Fruit fly (Drosophila melanogaster) whole organism, embryonic: ENCODE results near the gene Cpr76Bb.

Experiments
- CG10565 ChIP-seq: fragments of 200-800 bp; sonication (Bioruptor generic); optimal IDR thresholded peaks from 3 replicates; lab custom pipeline; 2016; ENCODE audit warnings: missing biosample characterization, mild to moderate bottlenecking, missing genetic modification characterization
- CG11456 ChIP-seq: fragments of 200-800 bp; sonication (Bioruptor generic); IDR thresholded peaks from 3 replicates; pipeline ENCODE4 v1.3.6; 2022; ENCODE audit warnings: missing biosample characterization, missing genetic modification characterization
- CG12155 ChIP-seq: fragments of 200-800 bp; sonication (Bioruptor generic); optimal IDR thresholded peaks from 3 replicates; lab custom pipeline; 2016; ENCODE audit warnings: missing biosample characterization, missing genetic modification characterization
- CG15696 ChIP-seq: fragments of 200-800 bp; sonication (Bioruptor generic); optimal IDR thresholded peaks from 2 replicates; lab custom pipeline; 2019; ENCODE audit warnings: missing biosample characterization, mild to moderate bottlenecking, missing genetic modification characterization, moderate library complexity
- CG17385 ChIP-seq: fragments of 200-800 bp; sonication (Bioruptor generic); optimal IDR thresholded peaks from 3 replicates; lab custom pipeline; 2018; ENCODE audit warnings: missing biosample characterization, mild to moderate bottlenecking, missing genetic modification characterization
- CG1832 ChIP-seq: fragments of 200-800 bp; sonication (Bioruptor generic); optimal IDR thresholded peaks from 2 replicates; lab custom pipeline; 2017; ENCODE audit warnings: missing biosample characterization, mild to moderate bottlenecking, missing genetic modification characterization, inconsistent platforms
- CG2120 ChIP-seq: fragments of 200-800 bp; sonication (Bioruptor generic); optimal IDR thresholded peaks from 3 replicates; lab custom pipeline; 2016; ENCODE audit warnings: missing biosample characterization, missing genetic modification characterization
- CG30020 ChIP-seq: fragments of 200-800 bp; optimal IDR thresholded peaks from 2 replicates; lab custom pipeline; 2019; ENCODE audit warnings: missing biosample characterization, mild to moderate bottlenecking, missing genetic modification characterization, moderate library complexity
- CG3838 ChIP-seq: fragments of 200-800 bp; sonication (Bioruptor generic); optimal IDR thresholded peaks from 3 replicates; lab custom pipeline; 2016; ENCODE audit warnings: missing biosample characterization, missing genetic modification characterization
- CG4730 ChIP-seq: fragments of 200-800 bp; sonication (Bioruptor generic); IDR thresholded peaks from 2 replicates; pipeline ENCODE4 v1.3.6; 2022; ENCODE audit warnings: missing biosample characterization, missing genetic modification characterization
- CG5953 ChIP-seq: fragments of 200-800 bp; sonication (Bioruptor generic); IDR thresholded peaks from 2 replicates; pipeline ENCODE4 v1.3.6; 2022; ENCODE audit warnings: missing biosample characterization, missing genetic modification characterization
- CG6654 ChIP-seq: fragments of 200-800 bp; sonication (Bioruptor generic); optimal IDR thresholded peaks from 2 replicates; lab custom pipeline; 2017; ENCODE audit warnings: missing biosample characterization, mild to moderate bottlenecking, missing genetic modification characterization
- CG6683 ChIP-seq: fragments of 200-800 bp; sonication (Bioruptor generic); optimal IDR thresholded peaks from 2 replicates; lab custom pipeline; 2017; ENCODE audit warnings: missing biosample characterization, mild to moderate bottlenecking, missing genetic modification characterization, missing genetic modification reagents
- CG8281 ChIP-seq: fragments of 200-800 bp; sonication (Bioruptor generic); optimal IDR thresholded peaks from 2 replicates; lab custom pipeline; 2018; ENCODE audit warnings: missing biosample characterization, mild to moderate bottlenecking, missing genetic modification characterization, moderate library complexity
- CG9609 ChIP-seq: fragments of 200-800 bp; sonication (Bioruptor generic); optimal IDR thresholded peaks from 3 replicates; lab custom pipeline; 2016; ENCODE audit warnings: missing biosample characterization, missing genetic modification characterization
- CG9876 ChIP-seq: fragments of 200-800 bp; sonication (Bioruptor generic); optimal IDR thresholded peaks from 2 replicates; lab custom pipeline; 2016; ENCODE audit warnings: missing biosample characterization, missing genetic modification characterization
- CoRest ChIP-seq: fragments of 200-800 bp; sonication (Bioruptor generic); optimal IDR thresholded peaks from 3 replicates; lab custom pipeline; 2018; ENCODE audit warnings: missing biosample characterization, mild to moderate bottlenecking, missing genetic modification characterization, moderate library complexity
- D ChIP-seq, 2 experiments: fragments of 200-800 bp in 1 of 2; fragments of >200 bp in 1 of 2; sonication (Bioruptor generic) in 1 of 2; optimal IDR thresholded peaks; 2 replicates in 1 of 2; 3 replicates in 1 of 2; lab custom pipeline; 2017; ENCODE audit warnings: mild to moderate bottlenecking in 1 of 2, missing biosample characterization in 1 of 2, missing genetic modification characterization in 1 of 2, missing genetic modification reagents in 1 of 2
- Dad ChIP-seq: fragments of 200-800 bp; sonication (Bioruptor generic); optimal IDR thresholded peaks from 3 replicates; lab custom pipeline; 2016; ENCODE audit warnings: missing biosample characterization, missing genetic modification characterization
- E2f2 ChIP-seq: fragments of 200-800 bp; sonication (Bioruptor generic); IDR thresholded peaks from 2 replicates; pipeline ENCODE4 v1.3.6; 2022; ENCODE audit warnings: missing biosample characterization, missing genetic modification characterization
- Elba2 ChIP-seq: fragments of 200-800 bp; sonication (Bioruptor generic); optimal IDR thresholded peaks from 3 replicates; lab custom pipeline; 2016; ENCODE audit warnings: missing biosample characterization, missing genetic modification characterization
- H15 ChIP-seq: fragments of 200-800 bp; sonication (Bioruptor generic); IDR thresholded peaks from 3 replicates; pipeline ENCODE4 v1.3.6; 2022; ENCODE audit warnings: missing biosample characterization, missing genetic modification characterization
- HLHmδ ChIP-seq: fragments of 200-800 bp; sonication (Bioruptor generic); optimal IDR thresholded peaks from 2 replicates; lab custom pipeline; 2018; ENCODE audit warnings: missing biosample characterization, mild to moderate bottlenecking, missing genetic modification characterization, moderate library complexity
- HmgZ ChIP-seq: fragments of 200-800 bp; sonication (Bioruptor generic); optimal IDR thresholded peaks from 2 replicates; lab custom pipeline; 2018; ENCODE audit warnings: missing biosample characterization, mild to moderate bottlenecking, missing genetic modification characterization
- Meics ChIP-seq: fragments of 200-800 bp; sonication (Bioruptor generic); optimal IDR thresholded peaks from 2 replicates; lab custom pipeline; 2017; ENCODE audit warnings: missing biosample characterization, mild to moderate bottlenecking, missing genetic modification characterization
- Sry-β ChIP-seq: fragments of 200-800 bp; sonication (Bioruptor generic); optimal IDR thresholded peaks from 2 replicates; lab custom pipeline; 2018; ENCODE audit warnings: missing biosample characterization, mild to moderate bottlenecking, missing genetic modification characterization, moderate library complexity
- Trl ChIP-seq, 3 experiments: fragments of >200 bp in 2 of 3; fragments of 200-800 bp in 1 of 3; sonication (Bioruptor generic) in 1 of 3; optimal IDR thresholded peaks; 2 replicates in 1 of 3; 3 replicates in 2 of 3; lab custom pipeline; 2016 to 2017; ENCODE audit warnings: missing biosample characterization in 1 of 3, missing genetic modification characterization in 1 of 3
- ato ChIP-seq: fragments of 200-800 bp; sonication (Bioruptor generic); IDR thresholded peaks from 2 replicates; pipeline ENCODE4 v1.3.6; 2022; ENCODE audit warnings: missing biosample characterization, missing genetic modification characterization; ENCODE audit not compliant: partially characterized antibody
- btn ChIP-seq: fragments of 200-800 bp; sonication (Bioruptor generic); optimal IDR thresholded peaks from 2 replicates; lab custom pipeline; 2016; ENCODE audit warnings: missing biosample characterization, missing genetic modification characterization
- corto ChIP-seq: fragments of 200-800 bp; sonication (Bioruptor generic); optimal IDR thresholded peaks from 2 replicates; lab custom pipeline; 2016; ENCODE audit warnings: missing biosample characterization, mild to moderate bottlenecking, missing genetic modification characterization, moderate library complexity
- croc ChIP-seq: fragments of 200-800 bp; sonication (Bioruptor generic); conservative IDR thresholded peaks from 3 replicates; pipeline ENCODE4 v1.3.6; 2022; ENCODE audit warnings: missing biosample characterization, missing genetic modification characterization
- cwo ChIP-seq: fragments of 200-800 bp; sonication (Bioruptor generic); optimal IDR thresholded peaks from 3 replicates; lab custom pipeline; 2017; ENCODE audit warnings: missing biosample characterization, missing genetic modification characterization, mild to moderate bottlenecking, moderate library complexity, missing genetic modification reagents
- emc ChIP-seq: fragments of 200-800 bp; sonication (Bioruptor generic); optimal IDR thresholded peaks from 2 replicates; lab custom pipeline; 2016; ENCODE audit warnings: missing biosample characterization, missing genetic modification characterization
- fd102C ChIP-seq: fragments of 200-800 bp; sonication (Bioruptor generic); optimal IDR thresholded peaks from 2 replicates; lab custom pipeline; 2018; ENCODE audit warnings: missing biosample characterization, mild to moderate bottlenecking, missing genetic modification characterization, moderate library complexity
- gem ChIP-seq: fragments of 200-800 bp; sonication (Bioruptor generic); optimal IDR thresholded peaks from 2 replicates; lab custom pipeline; 2019; ENCODE audit warnings: missing biosample characterization, mild to moderate bottlenecking, missing genetic modification characterization, moderate library complexity
- ind ChIP-seq: fragments of 200-800 bp; sonication (Bioruptor generic); optimal IDR thresholded peaks from 3 replicates; lab custom pipeline; 2016; ENCODE audit warnings: missing biosample characterization, missing genetic modification characterization
- klu ChIP-seq: fragments of 200-800 bp; sonication (Bioruptor generic); IDR thresholded peaks from 2 replicates; pipeline ENCODE4 v1.3.6; 2022; ENCODE audit warnings: missing biosample characterization, missing genetic modification characterization
- lov ChIP-seq, 2 experiments: fragments of 200-800 bp in 1 of 2; fragments of >200 bp in 1 of 2; sonication (Bioruptor generic) in 1 of 2; IDR thresholded peaks in 1 of 2; optimal IDR thresholded peaks in 1 of 2; 2 replicates in 1 of 2; 3 replicates in 1 of 2; pipeline versions ENCODE4 v1.3.6 to Lab custom; 2017 to 2022; ENCODE audit warnings: missing biosample characterization in 1 of 2, missing genetic modification characterization in 1 of 2
- maf-S ChIP-seq: fragments of 200-800 bp; sonication (Bioruptor generic); optimal IDR thresholded peaks from 2 replicates; lab custom pipeline; 2016; ENCODE audit warnings: missing biosample characterization, missing genetic modification characterization
- nerfin-2 ChIP-seq: fragments of 200-800 bp; sonication (Bioruptor generic); IDR thresholded peaks from 2 replicates; pipeline ENCODE4 v1.3.6; 2022; ENCODE audit warnings: missing biosample characterization, missing genetic modification characterization; ENCODE audit not compliant: partially characterized antibody
- odd ChIP-seq: fragments of 200-800 bp; sonication (Bioruptor generic); optimal IDR thresholded peaks from 2 replicates; lab custom pipeline; 2017; ENCODE audit warnings: missing biosample characterization, mild to moderate bottlenecking, missing genetic modification characterization
- pfk ChIP-seq: fragments of 200-800 bp; sonication (Bioruptor generic); optimal IDR thresholded peaks from 2 replicates; lab custom pipeline; 2018; ENCODE audit warnings: missing biosample characterization, mild to moderate bottlenecking, missing genetic modification characterization, moderate library complexity
- sd ChIP-seq: fragments of 200-800 bp; sonication (Bioruptor generic); optimal IDR thresholded peaks from 3 replicates; lab custom pipeline; 2018; ENCODE audit warnings: missing biosample characterization, mild to moderate bottlenecking, missing genetic modification characterization, moderate library complexity
- sim ChIP-seq: fragments of 200-800 bp; sonication (Bioruptor generic); IDR thresholded peaks from 2 replicates; pipeline ENCODE4 v1.3.6; 2022; ENCODE audit warnings: missing biosample characterization, missing genetic modification characterization
- slbo ChIP-seq: fragments of 200-800 bp; sonication (Bioruptor generic); IDR thresholded peaks from 2 replicates; pipeline ENCODE4 v1.3.6; 2022; ENCODE audit warnings: missing biosample characterization, missing genetic modification characterization
- sug ChIP-seq: fragments of 200-800 bp; optimal IDR thresholded peaks from 2 replicates; lab custom pipeline; 2019; ENCODE audit warnings: missing biosample characterization, mild to moderate bottlenecking, missing genetic modification characterization, moderate library complexity
- toy ChIP-seq: fragments of 200-800 bp; sonication (Bioruptor generic); IDR thresholded peaks from 2 replicates; pipeline ENCODE4 v1.3.6; 2022; ENCODE audit warnings: missing biosample characterization, missing genetic modification characterization
- yki ChIP-seq: fragments of >200 bp; optimal IDR thresholded peaks from 3 replicates; lab custom pipeline; 2018

The Cpr76Bb gene

DNA sequence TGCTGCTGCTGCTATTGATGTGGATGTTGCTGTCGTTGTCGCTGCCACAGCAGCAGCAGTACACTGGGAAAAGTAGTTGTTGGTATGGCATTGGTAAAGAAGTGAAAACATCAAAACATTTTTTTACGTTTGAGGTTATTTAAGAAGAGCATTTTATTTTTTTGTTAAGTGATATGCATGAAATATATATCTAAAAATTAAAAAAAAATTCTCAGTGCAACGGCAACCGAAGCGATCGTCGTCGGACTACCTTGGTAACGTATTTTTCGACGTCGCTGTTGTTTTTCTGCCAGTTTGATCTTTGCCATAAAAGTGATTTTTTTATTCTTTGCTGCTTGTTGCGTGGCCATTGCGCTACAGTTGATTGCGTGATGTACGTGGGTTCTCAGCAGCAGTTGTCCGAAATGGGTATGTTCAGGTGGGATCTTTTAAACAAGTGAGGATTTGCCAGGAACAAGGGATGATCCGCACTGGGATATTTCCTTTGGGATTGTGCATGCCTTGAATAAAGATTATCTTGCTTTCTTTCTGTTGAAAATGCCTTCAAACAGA lies 41.3 kb downstream of the Cpr76Bb start (continued):
- peak; percentile 99 for TF ChIP-seq fd102C (GFP tag; lab: Kevin White, UChicago)
- peak; percentile 73 for TF ChIP-seq CG6654 (GFP tag; lab: Kevin White, UChicago)
- no peak for TF ChIP-seq HLHmδ (GFP tag; lab: Kevin White, UChicago)
- peak; percentile 92 for TF ChIP-seq corto (GFP tag; lab: Kevin White, UChicago)
- TF ChIP-seq H15 (GFP tag; lab: Robert Waterston, UW) = peak; percentile 94
- peak; percentile 98 for TF ChIP-seq gem (tag; lab: Kevin White, UChicago)
- peak; percentile 82 for TF ChIP-seq CG8281 (tag; lab: Kevin White, UChicago)
- TF ChIP-seq Trl (optimal IDR thresholded peaks at IDR 0.05; lab: Kevin White, UChicago) = no peak
- peak; percentile 94 for TF ChIP-seq Trl (GFP tag; optimal IDR thresholded peaks at IDR 0.05; lab: Kevin White, UChicago)
- TF ChIP-seq HmgZ (tag; lab: Kevin White, UChicago) = peak; percentile 95
- peak; percentile 83 for TF ChIP-seq CG10565
- peak; percentile 81 for TF ChIP-seq CG30020 (tag; lab: Kevin White, UChicago)
- TF ChIP-seq E2f2 (GFP tag; lab: Robert Waterston, UW) = peak; percentile 80
- TF ChIP-seq cwo (GFP tag; lab: Kevin White, UChicago) = peak; percentile 83
- peak; percentile 94 for TF ChIP-seq slbo (GFP tag; lab: Robert Waterston, UW)
- peak; percentile 92 for TF ChIP-seq sug (tag; lab: Kevin White, UChicago)
- TF ChIP-seq btn (GFP tag; lab: Kevin White, UChicago) = peak; percentile 80
- TF ChIP-seq sim (GFP tag; lab: Robert Waterston, UW) = peak; percentile 83; the same call in 1 of the 2 replicates
- peak; percentile 91 for TF ChIP-seq CG3838 (GFP tag; lab: Kevin White, UChicago)
- no peak for TF ChIP-seq D (optimal IDR thresholded peaks at IDR 0.05; lab: Kevin White, UChicago)
- TF ChIP-seq D (GFP tag; optimal IDR thresholded peaks at IDR 0.05; lab: Kevin White, UChicago) = peak; percentile 93
- peak; percentile 89; the same call in 1 of the 2 replicates for TF ChIP-seq toy (GFP tag; lab: Robert Waterston, UW)
- TF ChIP-seq Meics (GFP tag; lab: Kevin White, UChicago) = peak; percentile 93
- peak; percentile 82 for TF ChIP-seq sd (tag; lab: Kevin White, UChicago)
- peak; percentile 96 for TF ChIP-seq Elba2 (GFP tag; lab: Kevin White, UChicago)
- peak; percentile 92 for TF ChIP-seq odd (GFP tag; lab: Kevin White, UChicago)
- TF ChIP-seq Sry-β (GFP tag; lab: Kevin White, UChicago) = peak; percentile 62
- TF ChIP-seq CG17385 (GFP tag; lab: Kevin White, UChicago) = peak; percentile 93
- no peak for TF ChIP-seq ato (GFP tag; lab: Robert Waterston, UW)
- peak; percentile 61 for TF ChIP-seq pfk (GFP tag; lab: Kevin White, UChicago)
- peak; percentile 91 for TF ChIP-seq klu
- peak; percentile 87 for TF ChIP-seq CG11456 (GFP tag; lab: Robert Waterston, UW)
- peak; percentile 97 for TF ChIP-seq CoRest (tag; lab: Kevin White, UChicago)
- TF ChIP-seq CG5953 (GFP tag; lab: Robert Waterston, UW) = peak; percentile 89
- no peak for TF ChIP-seq CG1832 (GFP tag; lab: Kevin White, UChicago)
- TF ChIP-seq CG12155 = peak; percentile 93
- peak; percentile 99 for TF ChIP-seq CG15696 (tag; lab: Kevin White, UChicago)
- peak; percentile 93 for TF ChIP-seq croc (GFP tag; lab: Robert Waterston, UW)
- TF ChIP-seq CG4730 (GFP tag; lab: Robert Waterston, UW) = peak; percentile 92
- TF ChIP-seq CG2120 (GFP tag; lab: Kevin White, UChicago) = peak; percentile 95
- no peak for TF ChIP-seq lov (optimal IDR thresholded peaks at IDR 0.05; lab: Kevin White, UChicago)
- TF ChIP-seq lov (GFP tag; IDR thresholded peaks at IDR 0.05; lab: Robert Waterston, UW) = peak; percentile 97
- peak; percentile 91 for TF ChIP-seq maf-S (GFP tag; lab: Kevin White, UChicago)
- peak; percentile 75 for TF ChIP-seq emc (GFP tag; lab: Kevin White, UChicago)
- TF ChIP-seq CG9609 (GFP tag; lab: Kevin White, UChicago) = peak; percentile 87
- TF ChIP-seq yki (lab: Kevin White, UChicago) = no peak
- TF ChIP-seq ind = peak; percentile 91
- no peak for TF ChIP-seq nerfin-2 (GFP tag; lab: Robert Waterston, UW)
- peak; percentile 54 for TF ChIP-seq CG9876 (GFP tag; lab: Kevin White, UChicago)
- TF ChIP-seq CG6683 = peak; percentile 77
- peak; percentile 90 for TF ChIP-seq Dad (GFP tag; lab: Kevin White, UChicago)
